Fruit fly (Drosophila melanogaster): Measurements from ENCODE around the gene Polr2J.

dm6 chr2L:17368503-17368902 is 41.7 kb downstream of the Polr2J start:
- TF ChIP-seq Oli (tag; optimal IDR thresholded peaks at IDR 0.05) (no peak), Blimp-1 (GFP tag; optimal IDR thresholded peaks at IDR 0.05) (no peak), bowl (GFP tag; IDR thresholded peaks at IDR 0.05) (no peak), CG11093 (GFP tag; IDR thresholded peaks at IDR 0.05) (no peak), Oaz (GFP tag; IDR thresholded peaks at IDR 0.05) (no peak), Taf1 (GFP tag; IDR thresholded peaks at IDR 0.05) (no peak), CG8478 (optimal IDR thresholded peaks at IDR 0.05) (no peak), Vsx1 (GFP tag; optimal IDR thresholded peaks at IDR 0.05) (no peak), cato (GFP tag; optimal IDR thresholded peaks at IDR 0.05; ENCODE audit: borderline replicate concordance) (no peak), otp (GFP tag; IDR thresholded peaks at IDR 0.05) (no peak), CG6854 (GFP tag; optimal IDR thresholded peaks at IDR 0.05) (peak; percentile 26), Pdp1 (GFP tag; optimal IDR thresholded peaks at IDR 0.05) (no peak), CG7839 (tag; optimal IDR thresholded peaks at IDR 0.05) (no peak)
